Fruit fly (Drosophila melanogaster) whole organism, prepupa: ENCODE data around the gene CG18258.

Experiments used
- CG11902 ChIP-seq: fragments of 200-800 bp; sonication (Bioruptor generic); optimal IDR thresholded peaks from 3 replicates; lab custom pipeline; 2016; ENCODE audit warnings: missing biosample characterization, missing genetic modification characterization
- CG3032 ChIP-seq: fragments of 200-800 bp; optimal IDR thresholded peaks from 2 replicates; lab custom pipeline; 2019; ENCODE audit warnings: missing biosample characterization, mild to moderate bottlenecking, missing genetic modification characterization, moderate library complexity
- CG34406 ChIP-seq: fragments of 200-800 bp; sonication (Bioruptor generic); optimal IDR thresholded peaks from 3 replicates; lab custom pipeline; 2016; ENCODE audit warnings: missing biosample characterization, missing genetic modification characterization
- CG3919 ChIP-seq: fragments of 200-800 bp; sonication (Bioruptor generic); optimal IDR thresholded peaks from 3 replicates; lab custom pipeline; 2016; ENCODE audit warnings: missing biosample characterization, missing genetic modification characterization
- CG4318 ChIP-seq: fragments of 200-800 bp; sonication (Bioruptor generic); optimal IDR thresholded peaks from 3 replicates; lab custom pipeline; 2017; ENCODE audit warnings: missing biosample characterization, mild to moderate bottlenecking, missing genetic modification characterization
- CG6854 ChIP-seq: fragments of 200-800 bp; sonication (Bioruptor generic); optimal IDR thresholded peaks from 2 replicates; lab custom pipeline; 2017; ENCODE audit warnings: missing biosample characterization, mild to moderate bottlenecking, missing genetic modification characterization
- CG8119 ChIP-seq: fragments of 200-800 bp; sonication (Bioruptor generic); IDR thresholded peaks from 3 replicates; pipeline ENCODE4 v1.3.6; 2022; ENCODE audit warnings: missing biosample characterization, missing genetic modification characterization
- CG8632 ChIP-seq: fragments of 200-800 bp; sonication (Bioruptor generic); optimal IDR thresholded peaks from 3 replicates; lab custom pipeline; 2016; ENCODE audit warnings: missing biosample characterization, missing genetic modification characterization
- Ets96B ChIP-seq: fragments of 200-800 bp; optimal IDR thresholded peaks from 2 replicates; lab custom pipeline; 2019; ENCODE audit warnings: missing biosample characterization, mild to moderate bottlenecking, missing genetic modification characterization, moderate library complexity
- OdsH ChIP-seq: fragments of 200-800 bp; sonication (Bioruptor generic); optimal IDR thresholded peaks from 3 replicates; lab custom pipeline; 2016; ENCODE audit warnings: missing biosample characterization, missing genetic modification characterization
- vri ChIP-seq: fragments of 200-800 bp; sonication (Bioruptor generic); optimal IDR thresholded peaks from 3 replicates; lab custom pipeline; 2016; ENCODE audit warnings: missing biosample characterization, mild to moderate bottlenecking, missing genetic modification characterization

dm6 chrX:17202498-17203162 lies 9.5 kb upstream of the CG18258 start, which contains the start of the genes TTLL1A and CG5070:
- TF ChIP-seq CG6854 (GFP tag; lab: Kevin White, UChicago) (no peak), CG34406 (GFP tag; lab: Kevin White, UChicago) (no peak), Ets96B (no peak), CG11902 (no peak), CG8632 (GFP tag; lab: Kevin White, UChicago) (no peak), CG3032 (tag; lab: Kevin White, UChicago) (no peak), CG8119 (no peak), CG4318 (GFP tag; lab: Kevin White, UChicago) (no peak), OdsH (GFP tag; lab: Kevin White, UChicago) (no peak), vri (no peak), CG3919 (GFP tag; lab: Kevin White, UChicago) (no peak)
